Fruit fly (Drosophila melanogaster): Measurements from ENCODE around the gene CG31960.

CG31960 gene

DNA sequence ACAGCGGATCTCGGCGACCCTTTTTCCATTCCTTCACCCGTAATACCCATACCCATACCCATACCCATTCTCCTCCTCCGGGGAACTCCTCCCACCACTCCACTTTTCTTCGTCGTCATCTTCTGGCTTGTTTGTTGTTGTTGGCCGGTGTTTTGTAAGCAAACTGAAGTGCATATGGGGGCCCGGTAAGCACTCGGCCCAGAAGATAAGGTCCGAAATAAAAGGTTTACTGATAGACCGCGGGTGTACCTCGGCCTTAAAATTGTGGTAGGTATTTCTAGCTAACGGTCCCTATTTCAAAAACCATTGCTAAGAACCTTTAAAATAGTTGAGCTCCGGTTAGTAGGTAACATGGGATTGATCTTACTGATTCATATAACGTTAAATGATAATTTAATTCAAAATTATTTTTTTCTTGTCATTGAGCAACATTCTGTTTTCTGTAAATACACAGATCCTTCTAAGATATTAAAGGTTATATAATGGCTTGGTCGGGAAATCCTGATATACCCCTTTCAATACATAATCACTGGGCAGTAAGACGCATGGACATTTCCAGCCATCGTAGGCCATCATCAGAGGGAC lies 8.9 kb upstream of the CG31960 start:
- TF ChIP-seq noc (tag; optimal IDR thresholded peaks at IDR 0.05), result peak; percentile 4

DNA sequence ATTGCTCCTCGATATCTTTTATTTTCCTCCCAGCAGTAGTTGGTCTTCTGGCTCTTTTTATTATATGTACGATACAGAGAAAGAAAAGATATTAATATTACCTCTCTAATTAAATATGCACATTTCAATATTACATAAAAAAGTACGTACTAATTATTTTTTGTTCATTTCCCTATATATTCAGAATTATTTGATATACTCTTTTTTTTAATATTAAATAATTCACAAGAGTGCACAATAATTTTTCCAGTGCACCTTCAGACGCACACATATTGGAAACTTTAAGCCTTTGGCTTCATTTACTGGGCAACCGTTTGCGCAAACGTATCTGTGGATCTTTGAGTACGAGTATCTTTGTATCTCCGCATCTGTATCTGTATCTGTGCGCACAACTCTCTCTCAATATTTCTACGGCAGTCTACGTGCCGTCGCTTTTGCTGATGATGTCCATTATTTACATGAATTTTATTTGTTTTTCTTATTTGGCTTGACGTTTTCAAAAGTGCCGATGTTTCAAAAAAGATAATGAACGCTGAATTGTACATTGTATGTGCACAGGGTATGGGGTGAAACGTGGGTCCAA lies 8.0 kb upstream of the CG31960 start:
- peak; percentile 88 for TF ChIP-seq noc (tag; optimal IDR thresholded peaks at IDR 0.05)

dm6 chr2L:3777485-3777884 lies 7.3 kb upstream of the CG31960 start:
- TF ChIP-seq noc (tag; optimal IDR thresholded peaks at IDR 0.05), result no peak

- peak; percentile 28 for TF ChIP-seq noc (tag; optimal IDR thresholded peaks at IDR 0.05)
These were observed 6.3 kb upstream of the CG31960 start for dm6 chr2L:3778157-3779060.

dm6 chr2L:3779143-3779788 lies 5.5 kb upstream of the CG31960 start:
- peak; percentile 71 for TF ChIP-seq noc (tag; optimal IDR thresholded peaks at IDR 0.05)

DNA sequence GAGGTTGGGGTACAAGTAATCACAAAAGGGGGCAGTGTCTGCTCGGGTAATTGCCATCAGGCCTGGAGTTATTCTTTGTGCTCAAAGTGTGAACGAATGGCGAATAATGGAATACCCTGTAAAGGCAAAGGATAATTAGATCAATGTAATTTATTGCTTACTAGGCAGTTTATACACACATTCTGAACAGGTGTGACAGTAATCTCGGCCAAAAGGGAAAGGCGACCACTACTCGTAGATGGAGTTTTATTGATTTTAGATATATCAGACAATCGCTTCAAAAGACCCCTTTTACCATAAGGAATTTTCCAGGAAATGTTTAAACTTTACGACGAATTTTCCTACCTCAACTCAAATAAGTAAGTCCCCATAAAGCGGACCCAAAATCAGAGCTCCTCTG lies 4.2 kb upstream of the CG31960 start:
- no peak for TF ChIP-seq noc (tag; optimal IDR thresholded peaks at IDR 0.05)

DNA sequence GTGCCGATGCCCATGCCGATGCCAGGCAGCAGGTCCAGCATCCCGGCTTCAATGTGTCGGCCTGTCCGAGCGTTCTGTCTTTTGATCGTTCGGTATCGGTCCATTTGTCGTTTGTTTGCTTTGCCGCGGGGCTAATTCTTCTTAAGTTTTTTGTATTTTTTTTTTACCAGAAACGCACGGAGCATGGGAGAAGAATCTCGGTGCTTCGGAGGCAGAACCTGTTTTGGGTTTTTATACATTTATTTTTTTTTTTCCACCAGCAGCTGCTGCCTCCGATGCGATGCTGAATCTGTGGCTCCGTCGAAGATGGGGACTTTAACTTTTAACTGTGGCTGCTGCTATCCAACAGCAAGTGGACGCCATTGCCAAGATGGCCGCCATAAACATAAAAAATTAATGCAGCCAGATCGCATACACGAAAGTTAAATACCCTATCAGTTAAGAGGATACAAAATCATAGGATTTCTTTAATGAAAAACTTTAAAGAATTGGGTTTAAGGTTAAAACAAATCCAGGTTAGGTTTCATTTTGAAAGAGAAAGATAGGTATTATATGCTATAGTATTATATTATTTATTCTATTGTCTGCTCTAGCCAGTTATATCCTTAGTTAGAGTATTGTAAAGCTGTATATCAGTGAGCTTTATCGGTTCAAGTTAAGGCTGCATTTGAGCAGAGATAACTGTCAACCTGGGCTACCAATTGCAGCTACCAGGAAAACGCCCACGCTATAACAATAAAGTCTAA lies 3.4 kb upstream of the CG31960 start:
- TF ChIP-seq noc (tag; optimal IDR thresholded peaks at IDR 0.05), result peak; percentile 38

DNA sequence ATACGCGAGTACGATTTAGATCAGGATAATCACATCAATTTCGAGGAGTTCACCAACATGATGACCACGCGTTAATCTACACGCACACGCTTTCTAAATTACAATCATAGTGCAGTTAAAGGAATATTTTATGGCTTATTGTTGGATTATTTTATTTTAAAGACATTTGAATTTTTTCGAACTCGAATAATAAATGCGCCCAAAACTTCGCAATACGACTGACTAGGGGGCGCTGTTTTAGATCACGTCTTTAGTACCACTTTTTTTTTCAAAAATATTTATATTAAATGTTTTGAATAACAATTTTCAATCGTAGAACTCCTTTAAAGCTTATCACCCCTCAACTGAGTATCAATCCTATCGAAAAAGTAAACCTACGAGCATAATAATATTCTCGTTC lies 655 bp downstream of the CG31960 start:
- TF ChIP-seq noc (tag; optimal IDR thresholded peaks at IDR 0.05), result no peak

dm6 chr2L:3786246-3786645 lies 1.5 kb downstream of the CG31960 start:
- TF ChIP-seq noc (tag; optimal IDR thresholded peaks at IDR 0.05), result no peak

- TF ChIP-seq noc (tag; optimal IDR thresholded peaks at IDR 0.05), result peak; percentile 39
These were observed 2.3 kb downstream of the CG31960 start, which contains the start of gene bark for dm6 chr2L:3787028-3787427. Gene bark (plus strand): TSS chr2L:3787167.

- no peak for TF ChIP-seq noc (tag; optimal IDR thresholded peaks at IDR 0.05)
These were observed 3.4 kb downstream of the CG31960 start for dm6 chr2L:3788150-3788549.

DNA sequence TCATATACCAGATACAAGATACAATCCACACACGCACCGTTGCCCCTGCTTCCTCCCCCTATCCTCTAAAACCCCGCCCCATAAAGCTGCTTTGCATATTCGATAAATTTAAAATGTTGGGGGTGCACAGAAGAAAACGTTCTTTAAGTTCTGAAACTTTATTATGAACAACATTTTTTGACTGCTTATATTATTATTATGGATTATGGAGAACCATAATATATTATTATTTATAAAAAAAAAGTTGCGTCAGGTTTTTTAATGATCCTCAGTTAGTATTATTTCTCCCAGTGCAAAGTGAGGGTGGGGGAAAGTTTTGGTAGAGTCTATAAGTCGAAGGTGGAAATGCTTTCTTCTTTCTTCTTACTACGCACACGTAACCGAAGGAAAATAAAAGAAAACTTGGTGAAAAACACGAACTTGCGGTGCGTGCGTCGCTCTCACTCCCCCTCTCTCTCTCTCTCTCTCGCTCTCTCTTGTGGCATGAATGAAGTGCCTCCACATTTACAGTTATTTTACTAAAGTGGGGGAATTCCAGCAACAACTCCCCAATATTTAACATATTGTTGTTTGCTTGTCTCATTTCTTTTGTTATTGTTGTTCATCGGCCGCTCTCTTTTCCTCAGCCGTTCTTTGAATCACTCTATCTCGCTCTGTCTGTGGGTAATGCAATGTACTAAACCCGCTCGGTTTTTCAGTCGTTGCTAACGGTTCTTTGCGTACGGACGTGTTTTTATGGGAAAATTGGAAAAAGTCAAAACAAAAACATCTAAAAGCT lies 4.7 kb downstream of the CG31960 start:
- TF ChIP-seq noc (tag; optimal IDR thresholded peaks at IDR 0.05), result peak; percentile 21

dm6 chr2L:3791629-3792028 lies 6.9 kb downstream of the CG31960 start:
- TF ChIP-seq noc (tag; optimal IDR thresholded peaks at IDR 0.05), result no peak

DNA sequence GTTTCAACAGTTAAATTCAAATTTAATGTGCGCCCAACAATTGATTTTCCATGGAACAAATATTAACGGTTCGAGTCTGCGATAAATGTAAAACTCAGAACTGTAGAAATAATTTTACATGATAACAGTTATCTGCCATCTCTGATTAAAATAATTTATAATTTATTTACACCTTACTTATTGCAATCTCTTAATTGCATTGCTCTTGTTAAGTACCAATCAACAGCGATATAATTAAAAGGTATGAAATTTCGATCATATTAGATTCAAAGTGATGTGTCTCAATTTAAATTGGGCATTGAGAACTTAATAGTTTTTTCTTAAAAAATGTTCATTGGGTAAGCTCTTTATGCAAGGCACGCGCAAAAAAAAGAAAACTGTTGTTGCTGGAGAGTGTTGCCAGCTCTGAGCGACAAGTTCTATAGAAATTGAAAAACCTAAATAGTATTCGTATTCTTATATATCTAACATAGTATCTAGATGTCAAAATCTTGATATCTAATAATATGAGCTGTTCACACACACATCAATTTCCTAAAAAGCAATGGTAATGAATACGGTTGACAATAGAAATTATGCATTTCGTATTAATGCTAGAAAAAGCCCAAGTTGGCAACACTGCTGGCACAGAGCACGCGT lies 18.2 kb downstream of the CG31960 start:
- peak; percentile 91 for TF ChIP-seq noc (tag; optimal IDR thresholded peaks at IDR 0.05)

Measured in whole organism, larva.